Worm (Caenorhabditis elegans): ENCODE measurements around the gene rnp-3.
"Not testable (repeated sequence)": the region's sequence is repeated elsewhere in the genome, so short reads cannot be mapped to it uniquely, and the experiment has no call there.

rnp-3 gene

DNA sequence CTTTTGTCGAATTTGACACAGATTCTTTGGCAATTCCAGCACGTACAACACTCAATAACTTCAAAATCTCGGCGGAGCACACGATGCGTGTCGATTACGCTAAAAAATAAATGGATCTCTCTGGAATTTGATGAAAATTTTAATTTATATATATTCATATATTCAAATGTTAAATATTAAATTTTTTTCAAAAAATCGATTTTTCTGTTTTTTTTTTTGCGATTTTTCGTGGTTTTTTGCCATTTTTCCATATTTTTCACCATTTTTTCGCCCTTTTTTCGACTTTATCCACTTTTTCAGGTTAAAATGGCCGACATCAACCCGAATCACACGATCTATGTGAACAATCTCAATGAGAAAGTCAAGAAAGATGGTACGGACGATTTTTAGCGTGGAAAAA is at the start of gene rnp-3:
TSS of gene rnp-3 (plus strand) at position 301 of the 400 bp plus-strand sequence.
- TF ChIP-seq hlh-30 (tag; optimal IDR thresholded peaks at IDR 0.05; ENCODE audit: insufficient read depth) (no peak), unc-86 (tag; optimal IDR thresholded peaks at IDR 0.05) (no peak), pag-3 (tag; optimal IDR thresholded peaks at IDR 0.05; ENCODE audit: borderline replicate concordance) (no peak), F13H6.1 (tag; optimal IDR thresholded peaks at IDR 0.05) (no peak), ceh-22 (tag; optimal IDR thresholded peaks at IDR 0.05) (no peak), odd-2 (tag; optimal IDR thresholded peaks at IDR 0.05) (no peak), elt-2 (tag; optimal IDR thresholded peaks at IDR 0.05) (no peak), T23F11.4 (GFP tag; optimal IDR thresholded peaks at IDR 0.05) (no peak), hlh-13 (GFP tag; optimal IDR thresholded peaks at IDR 0.05) (no peak), Y22D7AL.16 (tag; optimal IDR thresholded peaks at IDR 0.05) (no peak), tbx-2 (tag; optimal IDR thresholded peaks at IDR 0.05) (no peak), K02D7.2 (tag; optimal IDR thresholded peaks at IDR 0.05) (no peak)

DNA sequence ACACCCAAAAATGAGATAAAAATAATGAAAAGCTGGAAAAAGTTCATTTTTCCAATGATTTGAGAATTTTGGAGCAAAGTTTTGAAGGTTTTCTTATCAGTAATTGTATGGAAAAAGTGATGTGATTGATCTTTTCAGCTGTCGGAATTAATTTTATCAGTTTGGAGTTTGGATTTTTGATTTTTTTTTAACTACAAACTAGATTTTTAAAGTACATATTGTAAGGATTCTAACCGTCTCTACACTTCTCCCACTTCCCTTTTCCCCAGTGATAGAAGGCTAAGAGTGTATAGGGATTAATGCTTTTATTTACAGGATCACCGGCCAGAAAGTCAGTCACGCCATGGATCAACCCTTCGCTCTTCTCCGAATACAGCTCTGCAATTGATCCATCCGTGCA is 48.2 kb upstream of the rnp-3 start, which contains the start of gene F49F1.7:
TSS of gene F49F1.7 (minus strand) at position 101 of the 400 bp plus-strand sequence.
- not testable (repeated sequence) for TF ChIP-seq unc-3 (GFP tag; conservative IDR thresholded peaks at IDR 0.05); unc-3 (tag; optimal IDR thresholded peaks at IDR 0.05); ets-4 (tag; optimal IDR thresholded peaks at IDR 0.05); unc-55 (GFP tag; optimal IDR thresholded peaks at IDR 0.05)

DNA sequence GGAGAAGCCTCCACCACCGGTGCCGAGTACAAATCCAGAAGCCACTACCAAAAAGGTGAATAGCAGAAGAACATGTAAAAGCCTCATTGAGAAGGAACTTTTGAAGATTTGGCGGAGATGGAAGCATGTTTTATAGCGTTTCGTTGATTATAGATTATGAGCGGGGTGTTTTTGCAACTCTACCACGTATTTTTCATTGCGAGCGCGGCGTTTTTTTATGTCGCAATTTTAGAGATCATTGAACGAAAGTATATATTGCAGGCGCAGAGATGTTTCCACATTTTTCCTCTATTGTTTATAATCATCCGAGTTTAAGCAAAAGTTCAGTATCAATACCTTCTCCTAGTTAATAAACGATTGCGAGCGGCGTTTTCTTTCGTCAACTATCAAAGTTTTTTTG is 38.1 kb upstream of the rnp-3 start, which contains the start of gene F49F1.17:
TSS of gene F49F1.17 (minus strand) at position 101 of the 400 bp plus-strand sequence.
- TF ChIP-seq nhr-11 (tag; optimal IDR thresholded peaks at IDR 0.05) (no peak), unc-55 (GFP tag; optimal IDR thresholded peaks at IDR 0.05) (no peak), eyg-1 (tag; optimal IDR thresholded peaks at IDR 0.05) (no peak), ceh-24 (tag; optimal IDR thresholded peaks at IDR 0.05) (no peak), npax-4 (tag; optimal IDR thresholded peaks at IDR 0.05) (no peak), ceh-31 (tag; optimal IDR thresholded peaks at IDR 0.05) (no peak), hlh-30 (tag; optimal IDR thresholded peaks at IDR 0.05; ENCODE audit: insufficient read depth) (no peak), dve-1 (tag; optimal IDR thresholded peaks at IDR 0.05) (no peak), ceh-2 (tag; optimal IDR thresholded peaks at IDR 0.05) (no peak), C38D4.7 (GFP tag; optimal IDR thresholded peaks at IDR 0.05) (no peak), ceh-18 (tag; optimal IDR thresholded peaks at IDR 0.05) (no peak), unc-86 (tag; optimal IDR thresholded peaks at IDR 0.05) (no peak)

DNA sequence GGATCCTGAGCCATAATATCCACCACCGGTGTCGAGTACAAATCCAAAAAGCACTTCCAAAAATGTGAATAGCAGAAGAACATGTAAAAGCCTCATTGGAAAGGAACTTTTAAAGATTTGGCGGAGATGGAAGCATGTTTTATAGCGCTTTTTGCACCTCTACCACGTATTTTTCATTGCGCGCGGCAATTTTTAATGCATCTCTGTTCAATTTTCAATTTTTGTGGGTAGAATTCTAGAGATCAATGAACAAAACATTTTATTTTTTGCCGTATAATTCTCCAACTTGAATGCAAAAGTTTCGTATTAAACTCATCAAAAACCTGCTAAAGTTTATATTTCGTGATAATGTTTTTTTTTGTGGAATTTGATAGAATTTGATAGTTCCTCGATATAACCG is 36.4 kb upstream of the rnp-3 start, which contains the start of gene F49F1.9:
TSS of gene F49F1.9 (minus strand) at position 101 of the 400 bp plus-strand sequence.
- TF ChIP-seq lim-6 (tag; optimal IDR thresholded peaks at IDR 0.05): no peak

DNA sequence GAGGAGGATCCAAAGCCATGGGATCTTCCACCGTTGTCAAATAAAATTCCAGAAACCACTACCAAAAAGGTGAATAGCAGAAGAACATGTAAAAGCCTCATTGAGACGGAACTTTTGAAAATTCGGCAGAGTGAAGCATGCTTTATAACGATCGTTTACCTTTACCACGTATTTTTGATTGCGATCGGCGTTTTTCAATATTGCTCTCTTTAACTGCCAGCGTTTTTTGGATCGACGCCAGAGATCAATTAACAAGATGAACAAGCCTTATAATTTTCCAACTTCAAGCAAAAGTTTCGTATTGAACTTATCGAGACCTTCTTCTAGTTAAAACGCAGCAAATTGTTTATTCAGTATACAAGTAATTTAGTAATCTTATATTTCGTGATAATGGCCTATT is 34.9 kb upstream of the rnp-3 start, which contains the start of gene F49F1.10:
TSS of gene F49F1.10 (minus strand) at position 101 of the 400 bp plus-strand sequence.
- TF ChIP-seq hlh-30 (tag; optimal IDR thresholded peaks at IDR 0.05; ENCODE audit: insufficient read depth) (no peak), dmd-4 (tag; optimal IDR thresholded peaks at IDR 0.05; ENCODE audit: borderline replicate concordance) (no peak), tbx-7 (tag; optimal IDR thresholded peaks at IDR 0.05) (no peak), lin-11 (tag; optimal IDR thresholded peaks at IDR 0.05) (no peak), unc-3 (GFP tag; conservative IDR thresholded peaks at IDR 0.05) (no peak), unc-3 (tag; optimal IDR thresholded peaks at IDR 0.05) (no peak), lim-6 (tag; optimal IDR thresholded peaks at IDR 0.05) (no peak), ceh-19 (GFP tag; optimal IDR thresholded peaks at IDR 0.05) (no peak), K09A11.1 (tag; optimal IDR thresholded peaks at IDR 0.05; ENCODE audit: insufficient read depth) (no peak), tbx-2 (tag; optimal IDR thresholded peaks at IDR 0.05) (no peak), ceh-9 (tag; optimal IDR thresholded peaks at IDR 0.05) (no peak), ceh-31 (tag; optimal IDR thresholded peaks at IDR 0.05) (no peak), F13H6.1 (tag; optimal IDR thresholded peaks at IDR 0.05) (no peak), C08G9.2 (tag; optimal IDR thresholded peaks at IDR 0.05) (no peak)

Data from whole organism, late embryonic.